Fruit fly (Drosophila melanogaster): ENCODE measurements around the gene sturkopf.
A peak's percentile ranks its signal among the peaks of the same experiment; 100 is the strongest.

Gene sturkopf

DNA sequence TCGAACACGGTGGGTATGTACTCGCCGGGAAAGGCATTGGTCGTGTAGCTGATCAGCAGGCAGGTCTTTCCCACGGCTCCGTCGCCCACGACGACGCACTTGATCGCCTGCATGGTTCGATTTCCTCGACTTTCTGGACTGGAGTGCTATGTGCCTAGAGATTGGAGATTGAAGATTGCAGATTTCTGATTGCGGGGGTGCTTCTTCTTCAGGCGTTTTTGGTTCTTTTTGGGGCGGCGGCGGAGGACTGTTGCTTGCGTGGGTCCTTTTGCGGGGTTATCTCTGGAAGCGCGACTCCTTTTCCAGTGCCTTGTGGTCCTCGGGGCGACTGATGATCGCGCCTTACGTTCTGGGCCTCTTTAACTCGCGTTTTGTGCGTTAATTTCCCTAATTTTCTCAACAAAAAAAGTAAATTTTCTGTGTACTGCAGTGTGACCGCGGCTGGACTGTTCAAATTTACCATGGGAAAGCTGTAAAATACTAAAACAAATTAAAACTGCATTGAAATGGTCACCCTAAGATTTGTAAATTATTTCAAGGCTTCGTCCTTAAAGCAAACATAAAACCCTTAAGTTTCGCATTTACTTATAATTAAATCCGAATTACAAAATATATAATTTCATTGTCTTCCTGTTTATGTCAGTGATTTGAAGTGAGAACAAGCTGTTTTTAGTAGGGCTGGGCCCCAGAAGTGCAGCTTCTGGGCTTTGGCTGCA is 10.8 kb downstream of the sturkopf start, which contains the start of the genes Rac1 and Acat2 (continued):
- TF ChIP-seq Ravus (GFP tag; IDR thresholded peaks at IDR 0.05) (no peak), danr (GFP tag; IDR thresholded peaks at IDR 0.05) (no peak), CG4820 (GFP tag; optimal IDR thresholded peaks at IDR 0.05) (no peak), toy (GFP tag; IDR thresholded peaks at IDR 0.05) (no peak), hkb (optimal IDR thresholded peaks at IDR 0.05) (peak; percentile 93), hkb (GFP tag; IDR thresholded peaks at IDR 0.05) (no peak), gro (GFP tag; optimal IDR thresholded peaks at IDR 0.05) (no peak), dan (GFP tag; IDR thresholded peaks at IDR 0.05) (no peak), CG16815 (GFP tag; optimal IDR thresholded peaks at IDR 0.05) (no peak), CG15011 (GFP tag; optimal IDR thresholded peaks at IDR 0.05) (no peak), Vsx1 (GFP tag; optimal IDR thresholded peaks at IDR 0.05) (no peak), Doc3 (GFP tag; IDR thresholded peaks at IDR 0.05; ENCODE audit: partially characterized antibody) (no peak), bbx (GFP tag; IDR thresholded peaks at IDR 0.05; ENCODE audit: partially characterized antibody) (no peak), Blimp-1 (GFP tag; optimal IDR thresholded peaks at IDR 0.05) (no peak), lilli (GFP tag; optimal IDR thresholded peaks at IDR 0.05) (peak; percentile 11), CG30431 (GFP tag; optimal IDR thresholded peaks at IDR 0.05) (no peak), dimm (GFP tag; IDR thresholded peaks at IDR 0.05) (no peak), CG11560 (tag; IDR thresholded peaks at IDR 0.05) (no peak), usp (GFP tag; optimal IDR thresholded peaks at IDR 0.05) (no peak), CG8089 (GFP tag; optimal IDR thresholded peaks at IDR 0.05) (no peak), Drgx (GFP tag; IDR thresholded peaks at IDR 0.05) (no peak), Awh (GFP tag; IDR thresholded peaks at IDR 0.05) (no peak), gcm2 (GFP tag; optimal IDR thresholded peaks at IDR 0.05) (no peak), run (tag; optimal IDR thresholded peaks at IDR 0.05) (no peak), Max (GFP tag; optimal IDR thresholded peaks at IDR 0.05) (no peak), pnt (GFP tag; optimal IDR thresholded peaks at IDR 0.05) (no peak), Meics (GFP tag; optimal IDR thresholded peaks at IDR 0.05) (no peak), TFAM (GFP tag; optimal IDR thresholded peaks at IDR 0.05) (no peak), gem (tag; optimal IDR thresholded peaks at IDR 0.05) (no peak), CG30020 (tag; optimal IDR thresholded peaks at IDR 0.05) (peak; percentile 79), schlank (tag; optimal IDR thresholded peaks at IDR 0.05) (no peak), CG4617 (GFP tag; optimal IDR thresholded peaks at IDR 0.05; ENCODE audit: borderline replicate concordance) (peak; percentile 78), Fer3 (tag; optimal IDR thresholded peaks at IDR 0.05) (no peak), CG14965 (GFP tag; optimal IDR thresholded peaks at IDR 0.05; ENCODE audit: borderline replicate concordance) (no peak), CG12299 (tag; optimal IDR thresholded peaks at IDR 0.05) (no peak), Med (GFP tag) (peak; percentile 62), CG6254 (GFP tag; optimal IDR thresholded peaks at IDR 0.05) (no peak), CG9817 (tag; optimal IDR thresholded peaks at IDR 0.05) (no peak), mam (GFP tag; optimal IDR thresholded peaks at IDR 0.05) (no peak), CG15073 (GFP tag; optimal IDR thresholded peaks at IDR 0.05) (no peak), ewg (GFP tag; optimal IDR thresholded peaks at IDR 0.05) (no peak), Bdp1 (GFP tag; optimal IDR thresholded peaks at IDR 0.05) (no peak), CG7987 (GFP tag; optimal IDR thresholded peaks at IDR 0.05) (no peak), B-H1 (GFP tag; IDR thresholded peaks at IDR 0.05) (no peak), CG17612 (GFP tag; IDR thresholded peaks at IDR 0.05) (no peak), Optix (GFP tag; IDR thresholded peaks at IDR 0.05) (no peak), CG13296 (GFP tag; optimal IDR thresholded peaks at IDR 0.05) (no peak), CG4854 (GFP tag; optimal IDR thresholded peaks at IDR 0.05) (no peak), crp (GFP tag; optimal IDR thresholded peaks at IDR 0.05) (peak in 1 of 2 experiments; percentile 23), Hmx (GFP tag; optimal IDR thresholded peaks at IDR 0.05) (no peak), dpn (GFP tag; optimal IDR thresholded peaks at IDR 0.05) (peak in 1 of 2 experiments; percentile 11)

Measured in whole organism, embryonic.